Worm (Caenorhabditis elegans): ENCODE measurements around the gene Y53F4B.11.

DNA sequence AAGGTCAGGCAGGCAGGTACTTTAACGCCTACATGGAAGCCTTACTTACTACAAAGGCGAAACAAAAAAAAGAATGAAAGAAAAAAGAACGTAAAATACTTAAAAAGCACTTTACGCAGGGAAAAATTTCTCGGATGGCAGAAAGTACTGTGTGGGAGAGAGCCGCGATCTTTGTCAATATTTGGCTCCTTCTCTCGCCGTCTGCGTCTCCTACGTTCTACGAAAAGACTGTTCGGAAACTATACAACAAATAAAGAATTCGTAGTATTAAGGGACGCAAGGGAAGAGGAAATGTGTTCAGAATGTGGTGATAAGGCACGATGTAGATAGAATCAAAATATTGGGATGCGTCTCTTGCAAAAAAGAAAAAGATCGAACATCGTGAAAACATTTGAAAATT, 43.5 kb upstream of the Y53F4B.11 start:
- TF ChIP-seq nhr-237 (tag; optimal IDR thresholded peaks at IDR 0.05): no peak
- no peak for TF ChIP-seq nhr-23 (tag; optimal IDR thresholded peaks at IDR 0.05)
- no peak for TF ChIP-seq alr-1 (tag; optimal IDR thresholded peaks at IDR 0.05)
- no peak for TF ChIP-seq unc-62 (GFP tag; optimal IDR thresholded peaks at IDR 0.05)
- no peak for TF ChIP-seq zag-1 (tag; optimal IDR thresholded peaks at IDR 0.05)
- no peak for TF ChIP-seq unc-55 (GFP tag; optimal IDR thresholded peaks at IDR 0.05)
- no peak for TF ChIP-seq blmp-1 (tag; optimal IDR thresholded peaks at IDR 0.05; ENCODE audit: insufficient read depth)

Data from whole organism, L2 larva.